Fruit fly (Drosophila melanogaster): ENCODE data around the gene CG17477.

Gene CG17477

dm6 chr3R:17133897-17134296 is 7.2 kb upstream of the CG17477 start, which contains the start of gene CG31267:
Gene CG31267, plus strand, starts transcription at chr3R:17134197.
- TF ChIP-seq zfh2 (GFP tag; optimal IDR thresholded peaks at IDR 0.05) (no peak), ewg (GFP tag; optimal IDR thresholded peaks at IDR 0.05) (no peak), wor (GFP tag; IDR thresholded peaks at IDR 0.05) (no peak), CG43689 (GFP tag; IDR thresholded peaks at IDR 0.05) (no peak), org-1 (GFP tag; optimal IDR thresholded peaks at IDR 0.05) (no peak), Jarid2 (GFP tag; optimal IDR thresholded peaks at IDR 0.05) (no peak), CG10543 (GFP tag; optimal IDR thresholded peaks at IDR 0.05) (no peak), odd (GFP tag; optimal IDR thresholded peaks at IDR 0.05) (no peak), CG15479 (GFP tag; optimal IDR thresholded peaks at IDR 0.05) (no peak), Elba2 (GFP tag; optimal IDR thresholded peaks at IDR 0.05) (no peak), CG11723 (GFP tag; optimal IDR thresholded peaks at IDR 0.05) (no peak), CG12236 (GFP tag; optimal IDR thresholded peaks at IDR 0.05) (no peak), ATbp (GFP tag; optimal IDR thresholded peaks at IDR 0.05) (no peak), tup (GFP tag; optimal IDR thresholded peaks at IDR 0.05) (no peak), gt (GFP tag; IDR thresholded peaks at IDR 0.05) (no peak), ash1 (GFP tag; optimal IDR thresholded peaks at IDR 0.05) (no peak), CG30020 (tag; optimal IDR thresholded peaks at IDR 0.05) (no peak)

dm6 chr3R:17132098-17132712 is 5.5 kb upstream of the CG17477 start, which contains the start of the genes CG4053 and CG31266:
Gene CG4053, minus strand, starts transcription at chr3R:17132198.
Gene CG31266, plus strand, starts transcription at chr3R:17132662.
- peak; percentile 52 for TF ChIP-seq sug (tag; optimal IDR thresholded peaks at IDR 0.05)
- TF ChIP-seq Elba2 (GFP tag; optimal IDR thresholded peaks at IDR 0.05), result peak; percentile 21
- TF ChIP-seq rib (GFP tag; IDR thresholded peaks at IDR 0.05), result no peak

dm6 chr3R:17130326-17130725 is 3.6 kb upstream of the CG17477 start, which contains the start of gene CG17475:
Gene CG17475, minus strand, starts transcription at chr3R:17130426.
- TF ChIP-seq CG2199 (GFP tag; IDR thresholded peaks at IDR 0.05) (no peak), insv (GFP tag; optimal IDR thresholded peaks at IDR 0.05) (no peak), CkIIα-i1 (GFP tag; IDR thresholded peaks at IDR 0.05) (no peak), Nf-YC (tag; optimal IDR thresholded peaks at IDR 0.05) (no peak), croc (GFP tag; conservative IDR thresholded peaks at IDR 0.05) (no peak), CG4617 (GFP tag; optimal IDR thresholded peaks at IDR 0.05; ENCODE audit: borderline replicate concordance) (no peak), NK7.1 (GFP tag; optimal IDR thresholded peaks at IDR 0.05) (no peak), CG7963 (GFP tag; IDR thresholded peaks at IDR 0.05; ENCODE audit: partially characterized antibody) (no peak), Sry-β (GFP tag; optimal IDR thresholded peaks at IDR 0.05) (no peak), psq (GFP tag; optimal IDR thresholded peaks at IDR 0.05) (no peak), CG33213 (GFP tag; optimal IDR thresholded peaks at IDR 0.05) (no peak), dati (GFP tag; IDR thresholded peaks at IDR 0.05) (no peak), tup (GFP tag; optimal IDR thresholded peaks at IDR 0.05) (no peak), Hr78 (GFP tag; optimal IDR thresholded peaks at IDR 0.05) (no peak), Trl (optimal IDR thresholded peaks at IDR 0.05) (no peak), Trl (GFP tag; optimal IDR thresholded peaks at IDR 0.05) (no peak), D19B (GFP tag; optimal IDR thresholded peaks at IDR 0.05) (no peak), trem (tag; optimal IDR thresholded peaks at IDR 0.05) (no peak)

- TF ChIP-seq kay (GFP tag; optimal IDR thresholded peaks at IDR 0.05) (no peak), fu2 (GFP tag; optimal IDR thresholded peaks at IDR 0.05) (no peak), Mes4 (GFP tag; optimal IDR thresholded peaks at IDR 0.05) (no peak), psq (GFP tag; optimal IDR thresholded peaks at IDR 0.05) (no peak), Abd-B (GFP tag; optimal IDR thresholded peaks at IDR 0.05) (no peak), Side (GFP tag; optimal IDR thresholded peaks at IDR 0.05) (no peak), ttk (GFP tag; IDR thresholded peaks at IDR 0.05) (no peak), CG2712 (tag; optimal IDR thresholded peaks at IDR 0.05) (no peak), gsb-n (tag; optimal IDR thresholded peaks at IDR 0.05) (no peak), Blimp-1 (GFP tag; optimal IDR thresholded peaks at IDR 0.05) (no peak), bsh (GFP tag; optimal IDR thresholded peaks at IDR 0.05) (no peak), MBD-R2 (GFP tag; IDR thresholded peaks at IDR 0.05) (no peak), CG11247 (GFP tag; IDR thresholded peaks at IDR 0.05) (no peak)
Observed at dm6 chr3R:17127912-17128311, 1.2 kb upstream of the CG17477 start, which contains the start of gene CG31265. Gene CG31265, plus strand, starts transcription at chr3R:17128212.

Measured in whole organism, embryonic.